Fruit fly (Drosophila melanogaster) whole organism, embryonic: ENCODE results near the gene Idgf4.
A peak's percentile ranks its signal among the peaks of the same experiment; 100 is the strongest.

Source experiments
- Adf1 ChIP-seq: fragments of 200-800 bp; sonication (Bioruptor generic); IDR thresholded peaks from 2 replicates; pipeline ENCODE4 v1.3.6; 2022; ENCODE audit warnings: missing biosample characterization, missing genetic modification characterization
- Aef1 ChIP-seq: fragments of 200-800 bp; sonication (Bioruptor generic); IDR thresholded peaks from 3 replicates; pipeline ENCODE4 v1.3.6; 2022; ENCODE audit warnings: missing biosample characterization, missing genetic modification characterization
- B-H1 ChIP-seq: fragments of 200-800 bp; sonication (Bioruptor generic); IDR thresholded peaks from 3 replicates; pipeline ENCODE4 v1.3.6; 2022; ENCODE audit warnings: missing biosample characterization, missing genetic modification characterization
- Bteb2 ChIP-seq: fragments of 200-800 bp; sonication (Bioruptor generic); optimal IDR thresholded peaks from 2 replicates; lab custom pipeline; 2016; ENCODE audit warnings: missing biosample characterization, missing genetic modification characterization
- CG10543 ChIP-seq: fragments of 200-800 bp; sonication (Bioruptor generic); optimal IDR thresholded peaks from 3 replicates; lab custom pipeline; 2017; ENCODE audit warnings: missing biosample characterization, mild to moderate bottlenecking, missing genetic modification characterization, moderate library complexity
- CG10979 ChIP-seq: fragments of 200-800 bp; sonication (Bioruptor generic); optimal IDR thresholded peaks from 2 replicates; lab custom pipeline; 2018; ENCODE audit warnings: missing biosample characterization, mild to moderate bottlenecking, missing genetic modification characterization, moderate library complexity
- CG11504 ChIP-seq: fragments of 200-800 bp; sonication (Bioruptor generic); optimal IDR thresholded peaks from 3 replicates; lab custom pipeline; 2019; ENCODE audit warnings: missing biosample characterization, mild to moderate bottlenecking, missing genetic modification characterization, moderate library complexity
- CG13424 ChIP-seq: fragments of 200-800 bp; sonication (Bioruptor generic); optimal IDR thresholded peaks from 2 replicates; lab custom pipeline; 2019; ENCODE audit warnings: missing biosample characterization, mild to moderate bottlenecking, missing genetic modification characterization, moderate library complexity
- CG13624 ChIP-seq: fragments of 200-800 bp; sonication (Bioruptor generic); optimal IDR thresholded peaks from 2 replicates; lab custom pipeline; 2016; ENCODE audit warnings: missing biosample characterization, missing genetic modification characterization
- CG13775 ChIP-seq: fragments of 200-800 bp; sonication (Bioruptor generic); optimal IDR thresholded peaks from 3 replicates; lab custom pipeline; 2017; ENCODE audit warnings: missing biosample characterization, mild to moderate bottlenecking, missing genetic modification characterization
- CG15073 ChIP-seq: fragments of 200-800 bp; sonication (Bioruptor generic); optimal IDR thresholded peaks from 2 replicates; lab custom pipeline; 2016; ENCODE audit warnings: missing biosample characterization, missing genetic modification characterization
- CG17359 ChIP-seq: fragments of 200-800 bp; sonication (Bioruptor generic); optimal IDR thresholded peaks from 3 replicates; lab custom pipeline; 2018; ENCODE audit warnings: missing biosample characterization, mild to moderate bottlenecking, missing genetic modification characterization, moderate library complexity
- CG17612 ChIP-seq: fragments of 200-800 bp; sonication (Bioruptor generic); IDR thresholded peaks from 2 replicates; pipeline ENCODE4 v1.3.6; 2022; ENCODE audit warnings: missing biosample characterization, missing genetic modification characterization
- CG2712 ChIP-seq: fragments of 200-800 bp; optimal IDR thresholded peaks from 3 replicates; lab custom pipeline; 2019; ENCODE audit warnings: missing biosample characterization, mild to moderate bottlenecking, missing genetic modification characterization, moderate library complexity
- CG3847 ChIP-seq: fragments of 200-800 bp; sonication (Bioruptor generic); IDR thresholded peaks from 2 replicates; pipeline ENCODE4 v1.3.6; 2022; ENCODE audit warnings: missing biosample characterization, missing genetic modification characterization
- CG6689 ChIP-seq: fragments of 200-800 bp; sonication (Bioruptor generic); IDR thresholded peaks from 2 replicates; pipeline ENCODE4 v1.3.6; 2022; ENCODE audit warnings: missing biosample characterization, missing genetic modification characterization
- CG7839 ChIP-seq: fragments of 200-800 bp; sonication (Bioruptor generic); optimal IDR thresholded peaks from 3 replicates; lab custom pipeline; 2018; ENCODE audit warnings: missing biosample characterization, mild to moderate bottlenecking, missing genetic modification characterization, moderate library complexity
- CG8359 ChIP-seq: fragments of 200-800 bp; sonication (Bioruptor generic); optimal IDR thresholded peaks from 2 replicates; lab custom pipeline; 2017; ENCODE audit warnings: missing biosample characterization, mild to moderate bottlenecking, missing genetic modification characterization, borderline replicate concordance
- CG8388 ChIP-seq: fragments of 200-800 bp; sonication (Bioruptor generic); optimal IDR thresholded peaks from 2 replicates; lab custom pipeline; 2019; ENCODE audit warnings: missing biosample characterization, mild to moderate bottlenecking, missing genetic modification characterization, moderate library complexity
- D ChIP-seq, 2 experiments: fragments of 200-800 bp in 1 of 2; fragments of >200 bp in 1 of 2; sonication (Bioruptor generic) in 1 of 2; optimal IDR thresholded peaks; 2 replicates in 1 of 2; 3 replicates in 1 of 2; lab custom pipeline; 2017; ENCODE audit warnings: mild to moderate bottlenecking in 1 of 2, missing biosample characterization in 1 of 2, missing genetic modification characterization in 1 of 2, missing genetic modification reagents in 1 of 2
- Dad ChIP-seq: fragments of 200-800 bp; sonication (Bioruptor generic); optimal IDR thresholded peaks from 3 replicates; lab custom pipeline; 2016; ENCODE audit warnings: missing biosample characterization, missing genetic modification characterization
- HmgZ ChIP-seq: fragments of 200-800 bp; sonication (Bioruptor generic); optimal IDR thresholded peaks from 2 replicates; lab custom pipeline; 2018; ENCODE audit warnings: missing biosample characterization, mild to moderate bottlenecking, missing genetic modification characterization
- Lpt ChIP-seq: fragments of >200 bp; optimal IDR thresholded peaks from 2 replicates; lab custom pipeline; 2018; ENCODE audit warnings: missing biosample characterization, missing genetic modification characterization
- Med ChIP-seq: fragments of 200-800 bp; sonication (Bioruptor generic); peaks from one replicate; lab custom pipeline; 2016; ENCODE audit warnings: missing biosample characterization, missing genetic modification characterization, mild to moderate bottlenecking, inconsistent platforms, moderate library complexity
- Pdp1 ChIP-seq, 2 experiments: fragments of 200-800 bp; sonication (Bioruptor generic); optimal IDR thresholded peaks; 3 replicates each; lab custom pipeline; 2016; ENCODE audit warnings: missing biosample characterization in 2 of 2, missing genetic modification characterization in 2 of 2, mild to moderate bottlenecking in 1 of 2, moderate library complexity in 1 of 2
- Vsx1 ChIP-seq: fragments of 200-800 bp; sonication (Bioruptor generic); optimal IDR thresholded peaks from 2 replicates; lab custom pipeline; 2017; ENCODE audit warnings: missing biosample characterization, mild to moderate bottlenecking, missing genetic modification characterization, missing genetic modification reagents
- ato ChIP-seq: fragments of 200-800 bp; sonication (Bioruptor generic); IDR thresholded peaks from 2 replicates; pipeline ENCODE4 v1.3.6; 2022; ENCODE audit warnings: missing biosample characterization, missing genetic modification characterization; ENCODE audit not compliant: partially characterized antibody
- bsh ChIP-seq, 2 experiments: fragments of 200-800 bp; sonication (Bioruptor generic); optimal IDR thresholded peaks; 2 replicates each; lab custom pipeline; 2017 to 2018; ENCODE audit warnings: mild to moderate bottlenecking in 2 of 2, missing biosample characterization in 2 of 2, missing genetic modification characterization in 2 of 2, moderate library complexity in 1 of 2
- chinmo ChIP-seq: fragments of 200-800 bp; sonication (Bioruptor generic); IDR thresholded peaks from 4 replicates; pipeline ENCODE4 v1.3.6; 2022; ENCODE audit warnings: missing biosample characterization, missing genetic modification characterization; ENCODE audit not compliant: partially characterized antibody
- crc ChIP-seq: fragments of 200-800 bp; sonication (Bioruptor generic); optimal IDR thresholded peaks from 2 replicates; lab custom pipeline; 2016; ENCODE audit warnings: missing biosample characterization, missing genetic modification characterization
- dmrt99B ChIP-seq: fragments of 200-800 bp; sonication (Bioruptor generic); optimal IDR thresholded peaks from 2 replicates; lab custom pipeline; 2018; ENCODE audit warnings: missing biosample characterization, mild to moderate bottlenecking, missing genetic modification characterization, moderate library complexity
- esg ChIP-seq: fragments of 200-800 bp; sonication (Bioruptor generic); conservative IDR thresholded peaks from 2 replicates; pipeline ENCODE4 v1.3.6; 2022; ENCODE audit warnings: missing biosample characterization, missing genetic modification characterization
- fu2 ChIP-seq: fragments of 200-800 bp; sonication (Bioruptor generic); optimal IDR thresholded peaks from 2 replicates; lab custom pipeline; 2016; ENCODE audit warnings: missing biosample characterization, missing genetic modification characterization
- ind ChIP-seq: fragments of 200-800 bp; sonication (Bioruptor generic); optimal IDR thresholded peaks from 3 replicates; lab custom pipeline; 2016; ENCODE audit warnings: missing biosample characterization, missing genetic modification characterization
- klu ChIP-seq: fragments of 200-800 bp; sonication (Bioruptor generic); IDR thresholded peaks from 2 replicates; pipeline ENCODE4 v1.3.6; 2022; ENCODE audit warnings: missing biosample characterization, missing genetic modification characterization
- mam ChIP-seq: fragments of 200-800 bp; sonication (Bioruptor generic); optimal IDR thresholded peaks from 3 replicates; lab custom pipeline; 2016; ENCODE audit warnings: missing biosample characterization, missing genetic modification characterization
- mirr ChIP-seq: fragments of 200-800 bp; sonication (Bioruptor generic); optimal IDR thresholded peaks from 3 replicates; lab custom pipeline; 2018; ENCODE audit warnings: missing biosample characterization, mild to moderate bottlenecking, missing genetic modification characterization
- nmo ChIP-seq: fragments of 200-800 bp; sonication (Bioruptor generic); optimal IDR thresholded peaks from 2 replicates; lab custom pipeline; 2018; ENCODE audit warnings: missing biosample characterization, mild to moderate bottlenecking, missing genetic modification characterization, moderate library complexity
- otp ChIP-seq: fragments of 200-800 bp; sonication (Bioruptor generic); IDR thresholded peaks from 3 replicates; pipeline ENCODE4, ENCODE4 v1.3.6; 2022; ENCODE audit warnings: missing biosample characterization, missing genetic modification characterization
- peb ChIP-seq: fragments of 200-800 bp; sonication (Bioruptor generic); IDR thresholded peaks from 2 replicates; pipeline ENCODE4 v1.3.6; 2022; ENCODE audit warnings: missing biosample characterization, missing genetic modification characterization
- psq ChIP-seq: fragments of 200-800 bp; sonication (Bioruptor generic); optimal IDR thresholded peaks from 2 replicates; lab custom pipeline; 2017; ENCODE audit warnings: missing biosample characterization, missing genetic modification characterization
- row ChIP-seq: fragments of 200-800 bp; sonication (Bioruptor generic); IDR thresholded peaks from 3 replicates; pipeline ENCODE4 v1.3.6; 2022; ENCODE audit warnings: missing biosample characterization, missing genetic modification characterization
- sim ChIP-seq: fragments of 200-800 bp; sonication (Bioruptor generic); IDR thresholded peaks from 2 replicates; pipeline ENCODE4 v1.3.6; 2022; ENCODE audit warnings: missing biosample characterization, missing genetic modification characterization
- slbo ChIP-seq: fragments of 200-800 bp; sonication (Bioruptor generic); IDR thresholded peaks from 2 replicates; pipeline ENCODE4 v1.3.6; 2022; ENCODE audit warnings: missing biosample characterization, missing genetic modification characterization
- slou ChIP-seq: fragments of 200-800 bp; sonication (Bioruptor generic); optimal IDR thresholded peaks from 3 replicates; lab custom pipeline; 2016; ENCODE audit warnings: missing biosample characterization, missing genetic modification characterization
- sna ChIP-seq: fragments of 200-800 bp; sonication (Bioruptor generic); IDR thresholded peaks from 2 replicates; pipeline ENCODE4 v1.3.6; 2022; ENCODE audit warnings: missing biosample characterization, missing genetic modification characterization; ENCODE audit not compliant: partially characterized antibody
- ssp ChIP-seq: fragments of 200-800 bp; sonication (Bioruptor generic); IDR thresholded peaks from 2 replicates; pipeline ENCODE4 v1.3.6; 2022; ENCODE audit warnings: missing biosample characterization, missing genetic modification characterization
- trem ChIP-seq: fragments of 200-800 bp; optimal IDR thresholded peaks from 3 replicates; lab custom pipeline; 2019; ENCODE audit warnings: missing biosample characterization, mild to moderate bottlenecking, missing genetic modification characterization, moderate library complexity
- wor ChIP-seq: fragments of 200-800 bp; sonication (Bioruptor generic); IDR thresholded peaks from 2 replicates; pipeline ENCODE4 v1.3.6; 2022; ENCODE audit warnings: missing biosample characterization, missing genetic modification characterization
- zen ChIP-seq: fragments of 200-800 bp; sonication (Bioruptor generic); optimal IDR thresholded peaks from 3 replicates; lab custom pipeline; 2018; ENCODE audit warnings: missing biosample characterization, mild to moderate bottlenecking, missing genetic modification characterization, moderate library complexity

The Idgf4 gene

dm6 chrX:9911751-9912150 is 19.0 kb downstream of the Idgf4 start (continued):
- TF ChIP-seq ato (no peak), Adf1 (GFP tag; lab: Robert Waterston, UW) (no peak), CG15073 (GFP tag; lab: Kevin White, UChicago) (no peak), dmrt99B (tag; lab: Kevin White, UChicago) (peak; percentile 63), CG8359 (GFP tag; lab: Kevin White, UChicago) (no peak), Lpt (no peak), wor (GFP tag; lab: Robert Waterston, UW) (no peak), trem (tag; lab: Kevin White, UChicago) (peak; percentile 12), nmo (GFP tag; lab: Kevin White, UChicago) (peak; percentile 62), CG13624 (GFP tag; lab: Kevin White, UChicago) (no peak), Bteb2 (GFP tag; lab: Kevin White, UChicago) (no peak), mam (GFP tag; lab: Kevin White, UChicago) (no peak), B-H1 (GFP tag; lab: Robert Waterston, UW) (no peak), D (optimal IDR thresholded peaks at IDR 0.05; lab: Kevin White, UChicago) (no peak), D (GFP tag; optimal IDR thresholded peaks at IDR 0.05; lab: Kevin White, UChicago) (peak; percentile 33), zen (tag; lab: Kevin White, UChicago) (no peak), CG3847 (GFP tag; lab: Robert Waterston, UW) (0 out of 2 replicates have a peak, but pooled peaks have one; percentile 12), esg (GFP tag; lab: Robert Waterston, UW) (no peak), CG13775 (no peak), bsh (GFP tag; optimal IDR thresholded peaks at IDR 0.05; lab: Kevin White, UChicago) (peak in 1 of 2 experiments; percentile 56), sim (GFP tag; lab: Robert Waterston, UW) (no peak), ind (GFP tag; lab: Kevin White, UChicago) (peak; percentile 17), slbo (GFP tag; lab: Robert Waterston, UW) (peak; percentile 32; the same call in 1 of the 2 replicates), psq (GFP tag; lab: Kevin White, UChicago) (no peak), Pdp1 (GFP tag; optimal IDR thresholded peaks at IDR 0.05; lab: Kevin White, UChicago) (no peak), CG11504 (peak; percentile 68), sna (no peak), CG13424 (tag; lab: Kevin White, UChicago) (peak; percentile 38), ssp (GFP tag; lab: Robert Waterston, UW) (peak; percentile 34; the same call in 1 of the 2 replicates), peb (GFP tag; lab: Robert Waterston, UW) (no peak), CG2712 (peak; percentile 39), CG17359 (peak; percentile 40), CG7839 (tag; lab: Kevin White, UChicago) (peak; percentile 56), mirr (no peak), CG10543 (GFP tag; lab: Kevin White, UChicago) (no peak), CG17612 (GFP tag; lab: Robert Waterston, UW) (no peak), otp (GFP tag; lab: Robert Waterston, UW) (no peak), chinmo (GFP tag; lab: Robert Waterston, UW) (no peak), row (GFP tag; lab: Robert Waterston, UW) (0 out of 3 replicates have a peak, but pooled peaks have one; percentile 30), CG10979 (tag; lab: Kevin White, UChicago) (peak; percentile 56), crc (GFP tag; lab: Kevin White, UChicago) (no peak), HmgZ (tag; lab: Kevin White, UChicago) (no peak), Dad (GFP tag; lab: Kevin White, UChicago) (no peak), Med (GFP tag; lab: Kevin White, UChicago) (peak; percentile 41), fu2 (GFP tag; lab: Kevin White, UChicago) (no peak), slou (GFP tag; lab: Kevin White, UChicago) (no peak), Aef1 (no peak), CG6689 (GFP tag; lab: Robert Waterston, UW) (peak; percentile 45; the same call in 1 of the 2 replicates), CG8388 (GFP tag; lab: Kevin White, UChicago) (peak; percentile 36), Vsx1 (no peak), klu (GFP tag; lab: Robert Waterston, UW) (no peak)
